Fruit fly (Drosophila melanogaster) whole organism, embryonic: Measurements from ENCODE around the gene Cpr65Az.

ENCODE experiments used
- Adf1 ChIP-seq: fragments of 200-800 bp; sonication (Bioruptor generic); IDR thresholded peaks from 2 replicates; pipeline ENCODE4 v1.3.6; 2022; ENCODE audit warnings: missing biosample characterization, missing genetic modification characterization
- CG1233 ChIP-seq: fragments of 200-800 bp; sonication (Bioruptor generic); optimal IDR thresholded peaks from 4 replicates; lab custom pipeline; 2018; ENCODE audit warnings: missing biosample characterization, mild to moderate bottlenecking, missing genetic modification characterization
- CG13894 ChIP-seq: fragments of 200-800 bp; sonication (Bioruptor generic); optimal IDR thresholded peaks from 3 replicates; lab custom pipeline; 2018; ENCODE audit warnings: missing biosample characterization, mild to moderate bottlenecking, missing genetic modification characterization, moderate library complexity
- CG15011 ChIP-seq: fragments of 200-800 bp; sonication (Bioruptor generic); optimal IDR thresholded peaks from 3 replicates; lab custom pipeline; 2018; ENCODE audit warnings: missing biosample characterization, mild to moderate bottlenecking, missing genetic modification characterization
- CG16815 ChIP-seq: fragments of 200-800 bp; sonication (Bioruptor generic); optimal IDR thresholded peaks from 3 replicates; lab custom pipeline; 2017; ENCODE audit warnings: missing biosample characterization, mild to moderate bottlenecking, missing genetic modification characterization
- CG18476 ChIP-seq: fragments of 200-800 bp; sonication (Bioruptor generic); optimal IDR thresholded peaks from 2 replicates; lab custom pipeline; 2016; ENCODE audit warnings: missing biosample characterization, mild to moderate bottlenecking, missing genetic modification characterization
- CG3838 ChIP-seq: fragments of 200-800 bp; sonication (Bioruptor generic); optimal IDR thresholded peaks from 3 replicates; lab custom pipeline; 2016; ENCODE audit warnings: missing biosample characterization, missing genetic modification characterization
- CG6765 ChIP-seq: fragments of 200-800 bp; sonication (Bioruptor generic); optimal IDR thresholded peaks from 3 replicates; lab custom pipeline; 2017; ENCODE audit warnings: missing biosample characterization, mild to moderate bottlenecking, missing genetic modification characterization
- CG6813 ChIP-seq: fragments of 200-800 bp; sonication (Bioruptor generic); optimal IDR thresholded peaks from 2 replicates; lab custom pipeline; 2017; ENCODE audit warnings: missing biosample characterization, missing genetic modification characterization, mild to moderate bottlenecking, moderate library complexity, missing genetic modification reagents
- CG9437 ChIP-seq: fragments of 200-800 bp; sonication (Bioruptor generic); optimal IDR thresholded peaks from 2 replicates; lab custom pipeline; 2018; ENCODE audit warnings: missing biosample characterization, mild to moderate bottlenecking, missing genetic modification characterization
- CG9817 ChIP-seq: fragments of 200-800 bp; sonication (Bioruptor generic); optimal IDR thresholded peaks from 2 replicates; lab custom pipeline; 2018; ENCODE audit warnings: missing biosample characterization, mild to moderate bottlenecking, missing genetic modification characterization, moderate library complexity
- Chrac-16 ChIP-seq: fragments of 200-800 bp; sonication (Bioruptor generic); optimal IDR thresholded peaks from 3 replicates; lab custom pipeline; 2016; ENCODE audit warnings: missing biosample characterization, missing genetic modification characterization
- Deaf1 ChIP-seq: fragments of 200-800 bp; optimal IDR thresholded peaks from 3 replicates; lab custom pipeline; 2019; ENCODE audit warnings: missing biosample characterization, mild to moderate bottlenecking, missing genetic modification characterization, moderate library complexity
- Ets97D ChIP-seq: fragments of 200-800 bp; sonication (Bioruptor generic); optimal IDR thresholded peaks from 3 replicates; lab custom pipeline; 2016; ENCODE audit warnings: missing biosample characterization, missing genetic modification characterization
- Fer1 ChIP-seq: fragments of 200-800 bp; sonication (Bioruptor generic); optimal IDR thresholded peaks from 2 replicates; lab custom pipeline; 2017; ENCODE audit warnings: missing biosample characterization, mild to moderate bottlenecking, missing genetic modification characterization
- Jarid2 ChIP-seq: fragments of 200-800 bp; sonication (Bioruptor generic); optimal IDR thresholded peaks from 3 replicates; lab custom pipeline; 2017; ENCODE audit warnings: mild to moderate bottlenecking, missing biosample characterization, missing genetic modification reagents, missing genetic modification characterization
- Kr ChIP-seq: fragments of 200-800 bp; sonication (Bioruptor generic); optimal IDR thresholded peaks from 2 replicates; lab custom pipeline; 2017; ENCODE audit warnings: missing biosample characterization, mild to moderate bottlenecking, missing genetic modification characterization
- Lhr ChIP-seq: fragments of 200-800 bp; sonication (Bioruptor generic); optimal IDR thresholded peaks from 3 replicates; lab custom pipeline; 2017; ENCODE audit warnings: mild to moderate bottlenecking, missing biosample characterization, missing genetic modification reagents, missing genetic modification characterization
- Neu2 ChIP-seq: fragments of 200-800 bp; sonication (Bioruptor generic); optimal IDR thresholded peaks from 3 replicates; lab custom pipeline; 2016; ENCODE audit warnings: missing biosample characterization, missing genetic modification characterization, borderline replicate concordance
- Rfx ChIP-seq: fragments of 200-800 bp; sonication (Bioruptor generic); IDR thresholded peaks from 2 replicates; pipeline ENCODE4 v1.3.6; 2022; ENCODE audit warnings: missing biosample characterization, missing genetic modification characterization
- Stat92E ChIP-seq, 3 experiments: fragments of >200 bp in 2 of 3; fragments of 200-800 bp in 1 of 3; sonication (Bioruptor generic) in 1 of 3; optimal IDR thresholded peaks; 2 replicates each; lab custom pipeline; 2017 to 2019; ENCODE audit warnings: missing biosample characterization in 3 of 3, missing genetic modification characterization in 3 of 3, mild to moderate bottlenecking in 1 of 3, moderate library complexity in 1 of 3
- abd-A ChIP-seq: fragments of 200-800 bp; sonication (Bioruptor generic); optimal IDR thresholded peaks from 3 replicates; lab custom pipeline; 2019; ENCODE audit warnings: missing biosample characterization, mild to moderate bottlenecking, missing genetic modification characterization, moderate library complexity
- amos ChIP-seq: fragments of 200-800 bp; sonication (Bioruptor generic); IDR thresholded peaks from 2 replicates; pipeline ENCODE4 v1.3.6; 2022; ENCODE audit warnings: missing biosample characterization, missing genetic modification characterization; ENCODE audit not compliant: partially characterized antibody
- az2 ChIP-seq: fragments of 200-800 bp; sonication (Bioruptor generic); optimal IDR thresholded peaks from 3 replicates; lab custom pipeline; 2016; ENCODE audit warnings: missing biosample characterization, missing genetic modification characterization
- chinmo ChIP-seq: fragments of 200-800 bp; sonication (Bioruptor generic); IDR thresholded peaks from 4 replicates; pipeline ENCODE4 v1.3.6; 2022; ENCODE audit warnings: missing biosample characterization, missing genetic modification characterization; ENCODE audit not compliant: partially characterized antibody
- dpn ChIP-seq, 2 experiments: fragments of 200-800 bp; sonication (Bioruptor generic); optimal IDR thresholded peaks; 3 replicates each; lab custom pipeline; 2016; ENCODE audit warnings: missing biosample characterization in 2 of 2, missing genetic modification characterization in 2 of 2
- exex ChIP-seq: fragments of 200-800 bp; sonication (Bioruptor generic); optimal IDR thresholded peaks from 4 replicates; lab custom pipeline; 2018; ENCODE audit warnings: missing biosample characterization, mild to moderate bottlenecking, missing genetic modification characterization, moderate library complexity
- fu2 ChIP-seq: fragments of 200-800 bp; sonication (Bioruptor generic); optimal IDR thresholded peaks from 2 replicates; lab custom pipeline; 2016; ENCODE audit warnings: missing biosample characterization, missing genetic modification characterization
- kay ChIP-seq: fragments of 200-800 bp; sonication (Bioruptor generic); optimal IDR thresholded peaks from 2 replicates; lab custom pipeline; 2016; ENCODE audit warnings: missing biosample characterization, missing genetic modification characterization
- p53 ChIP-seq: fragments of 200-800 bp; sonication (Bioruptor generic); optimal IDR thresholded peaks from 2 replicates; lab custom pipeline; 2016; ENCODE audit warnings: missing biosample characterization, missing genetic modification characterization
- pfk ChIP-seq: fragments of 200-800 bp; sonication (Bioruptor generic); optimal IDR thresholded peaks from 2 replicates; lab custom pipeline; 2018; ENCODE audit warnings: missing biosample characterization, mild to moderate bottlenecking, missing genetic modification characterization, moderate library complexity
- row ChIP-seq: fragments of 200-800 bp; sonication (Bioruptor generic); IDR thresholded peaks from 3 replicates; pipeline ENCODE4 v1.3.6; 2022; ENCODE audit warnings: missing biosample characterization, missing genetic modification characterization
- sd ChIP-seq: fragments of 200-800 bp; sonication (Bioruptor generic); optimal IDR thresholded peaks from 3 replicates; lab custom pipeline; 2018; ENCODE audit warnings: missing biosample characterization, mild to moderate bottlenecking, missing genetic modification characterization, moderate library complexity
- shn ChIP-seq: fragments of 200-800 bp; sonication (Bioruptor generic); optimal IDR thresholded peaks from 3 replicates; lab custom pipeline; 2016; ENCODE audit warnings: missing biosample characterization, missing genetic modification characterization
- sug ChIP-seq: fragments of 200-800 bp; optimal IDR thresholded peaks from 2 replicates; lab custom pipeline; 2019; ENCODE audit warnings: missing biosample characterization, mild to moderate bottlenecking, missing genetic modification characterization, moderate library complexity
- vvl ChIP-seq: fragments of 200-800 bp; sonication (Bioruptor generic); IDR thresholded peaks from 2 replicates; pipeline ENCODE4 v1.3.6; 2022; ENCODE audit warnings: missing biosample characterization, missing genetic modification characterization
- zf30C ChIP-seq: fragments of 200-800 bp; sonication (Bioruptor generic); optimal IDR thresholded peaks from 3 replicates; lab custom pipeline; 2018; ENCODE audit warnings: missing biosample characterization, mild to moderate bottlenecking, missing genetic modification characterization

Gene Cpr65Az

dm6 chr3L:6130944-6131343, 29.7 kb upstream of the Cpr65Az start, which contains the start of gene Lcp65Ag3:
Gene Lcp65Ag3 (minus strand): TSS chr3L:6130989.
- no peak for TF ChIP-seq exex (tag; lab: Kevin White, UChicago)
- no peak for TF ChIP-seq sug (tag; lab: Kevin White, UChicago)
- TF ChIP-seq Stat92E (GFP tag; optimal IDR thresholded peaks at IDR 0.05; lab: Kevin White, UChicago), result no peak
- TF ChIP-seq CG15011 (GFP tag; lab: Kevin White, UChicago), result no peak
- TF ChIP-seq vvl (GFP tag; lab: Robert Waterston, UW), result peak; percentile 47
- TF ChIP-seq abd-A (tag; lab: Kevin White, UChicago), result peak; percentile 70
- no peak for TF ChIP-seq p53
- peak; percentile 56 for TF ChIP-seq CG13894 (tag; lab: Kevin White, UChicago)
- TF ChIP-seq Rfx (GFP tag; lab: Robert Waterston, UW), result 0 out of 2 replicates have a peak, but pooled peaks have one; percentile 11
- TF ChIP-seq az2 (GFP tag; lab: Kevin White, UChicago), result no peak
- no peak for TF ChIP-seq CG9437 (GFP tag; lab: Kevin White, UChicago)
- TF ChIP-seq shn (GFP tag; lab: Kevin White, UChicago), result no peak
- no peak for TF ChIP-seq Ets97D (GFP tag; lab: Kevin White, UChicago)
- no peak for TF ChIP-seq CG1233 (GFP tag; lab: Kevin White, UChicago)
- TF ChIP-seq Deaf1, result no peak

- TF ChIP-seq Jarid2 (no peak), zf30C (GFP tag; lab: Kevin White, UChicago) (no peak), CG6765 (GFP tag; lab: Kevin White, UChicago) (no peak), CG18476 (GFP tag; lab: Kevin White, UChicago) (no peak), fu2 (GFP tag; lab: Kevin White, UChicago) (no peak), CG3838 (GFP tag; lab: Kevin White, UChicago) (no peak)
These were observed 28.6 kb upstream of the Cpr65Az start, which contains the start of gene Cpr65Au for dm6 chr3L:6132009-6132408. Gene Cpr65Au (minus strand): TSS chr3L:6132109.

DNA sequence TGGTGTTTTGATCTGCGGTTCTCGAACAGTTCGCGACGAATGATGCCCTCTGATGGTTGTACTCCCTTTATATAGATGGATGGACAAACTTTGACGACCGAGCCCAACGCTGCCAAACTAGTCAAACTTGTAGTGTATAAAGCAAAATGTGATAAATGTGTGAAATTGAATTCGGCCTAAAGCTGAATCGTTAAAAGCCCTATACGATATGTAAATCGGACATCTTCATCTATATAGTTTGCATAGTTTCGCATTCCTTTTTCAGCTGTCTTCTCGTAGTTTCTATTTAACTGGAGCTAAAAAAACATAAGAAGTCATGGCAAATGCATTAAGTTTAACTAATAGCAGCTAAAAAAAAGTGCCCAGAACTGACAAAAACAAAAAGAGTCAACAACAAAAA, 27.1 kb upstream of the Cpr65Az start, which contains the start of gene Lcp65Ag2:
Lcp65Ag2 (minus strand) TSS at position 48 of the 400 bp plus-strand sequence.
- TF ChIP-seq abd-A (tag; lab: Kevin White, UChicago) (peak; percentile 18), CG16815 (GFP tag; lab: Kevin White, UChicago) (no peak), amos (GFP tag; lab: Robert Waterston, UW) (peak; percentile 8; the same call in 1 of the 2 replicates), chinmo (0 out of 4 replicates have a peak, but pooled peaks have one; percentile 12), CG13894 (tag; lab: Kevin White, UChicago) (peak; percentile 96), sd (peak; percentile 6), Chrac-16 (no peak)

DNA sequence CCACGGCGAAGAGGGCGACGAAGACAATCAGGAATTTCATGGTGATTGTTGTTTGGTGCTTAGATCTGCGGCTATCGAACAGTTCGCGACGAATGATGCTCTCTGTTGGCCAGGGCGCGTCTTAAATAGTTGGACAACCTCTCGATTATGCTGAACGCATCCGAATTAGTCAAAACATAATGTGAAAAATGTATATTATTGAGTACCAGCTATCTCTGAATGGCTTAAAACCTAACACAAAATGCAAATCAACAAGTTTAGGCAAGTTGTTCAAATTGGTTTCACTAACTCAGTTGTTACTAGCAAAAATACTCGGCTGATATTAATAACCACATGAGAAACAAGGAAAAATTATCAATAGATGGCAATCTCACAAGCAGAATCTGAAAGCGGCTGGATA, 25.4 kb upstream of the Cpr65Az start, which contains the start of gene Lcp65Ag1:
Lcp65Ag1 (minus strand) TSS at position 101 of the 400 bp plus-strand sequence.
- TF ChIP-seq kay (GFP tag; lab: Kevin White, UChicago) (no peak), Neu2 (GFP tag; lab: Kevin White, UChicago) (no peak)
- TF ChIP-seq, all 482 proteins: peak for 0

- no peak for TF ChIP-seq CG9817 (tag; lab: Kevin White, UChicago)
These were observed 23.9 kb upstream of the Cpr65Az start, which contains the start of gene Lcp65Af for dm6 chr3L:6136691-6137090. Gene Lcp65Af (minus strand): TSS chr3L:6136791.

DNA sequence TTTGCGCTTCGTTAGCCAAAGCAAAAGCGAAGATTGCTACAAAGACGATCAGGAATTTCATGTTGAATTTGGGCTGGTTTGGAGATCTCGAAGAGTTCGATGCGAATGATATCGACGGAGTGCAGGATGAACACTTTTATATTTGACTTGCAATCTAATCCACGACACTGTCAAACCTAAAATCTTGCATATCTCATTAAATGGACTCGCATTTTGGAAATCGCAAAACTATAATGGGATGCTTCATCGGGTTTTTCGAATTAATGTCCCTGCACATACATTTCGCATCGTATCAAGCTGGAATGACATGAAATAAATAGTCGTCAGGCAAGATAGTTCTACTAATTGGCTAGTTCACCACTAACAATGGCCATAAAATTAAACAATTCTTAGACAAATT, 22.6 kb upstream of the Cpr65Az start, which contains the start of gene Lcp65Ae:
Lcp65Ae (minus strand) TSS at position 101 of the 400 bp plus-strand sequence.
- no peak for TF ChIP-seq Lhr (GFP tag; lab: Kevin White, UChicago)
- no peak for TF ChIP-seq row (GFP tag; lab: Robert Waterston, UW)
- TF ChIP-seq dpn (GFP tag; optimal IDR thresholded peaks at IDR 0.05; lab: Kevin White, UChicago), result no peak
- no peak for TF ChIP-seq Fer1
- no peak for TF ChIP-seq Adf1 (GFP tag; lab: Robert Waterston, UW)
- no peak for TF ChIP-seq Kr (GFP tag; lab: Kevin White, UChicago)
- TF ChIP-seq CG6813 (GFP tag; lab: Kevin White, UChicago), result no peak
- TF ChIP-seq pfk (GFP tag; lab: Kevin White, UChicago), result no peak
